Fruit fly (Drosophila melanogaster) Kc167 (cell line): Measurements from ENCODE around the gene UbcE2M.

Experiments used
- insv ChIP-seq: fragments of >200 bp; optimal IDR thresholded peaks from 3 replicates; lab custom pipeline; 2018; ENCODE audit warnings: missing external identifiers
- psq ChIP-seq: fragments of >200 bp; optimal IDR thresholded peaks from 2 replicates; lab custom pipeline; 2017; ENCODE audit warnings: missing external identifiers

- no peak for TF ChIP-seq psq (lab: Kevin White, UChicago)
- TF ChIP-seq insv (lab: Kevin White, UChicago), result no peak
These were observed 19.8 kb downstream of the UbcE2M start, which contains the start of gene Nmt for dm6 chr3L:8177795-8178564.
